Worm (Caenorhabditis elegans): ENCODE results near the gene gpa-2.

The gpa-2 gene

ce11 chrV:8359792-8360191, 11.0 kb upstream of the gpa-2 start, which contains the start of gene F38E1.6:
Gene F38E1.6, plus strand, starts transcription at chrV:8360092.
- no peak for TF ChIP-seq lsy-27 (tag; optimal IDR thresholded peaks at IDR 0.05; ENCODE audit: borderline replicate concordance, insufficient read depth)
- TF ChIP-seq die-1 (tag; optimal IDR thresholded peaks at IDR 0.05): no peak
- no peak for TF ChIP-seq ets-4 (GFP tag; optimal IDR thresholded peaks at IDR 0.05)
- no peak for TF ChIP-seq B0261.1 (tag; optimal IDR thresholded peaks at IDR 0.05)

ce11 chrV:8375419-8375818, 4.6 kb downstream of the gpa-2 start, which contains the start of gene F38E1.10:
Gene F38E1.10, minus strand, starts transcription at chrV:8375519.
- TF ChIP-seq ekl-4 (GFP tag; IDR thresholded peaks at IDR 0.05) (no peak), Y53G8AR.9 (GFP tag; conservative IDR thresholded peaks at IDR 0.05) (no peak), B0035.1 (tag; optimal IDR thresholded peaks at IDR 0.05) (no peak), D2030.7 (GFP tag; IDR thresholded peaks at IDR 0.05) (no peak), ztf-22 (GFP tag; optimal IDR thresholded peaks at IDR 0.05) (no peak), ZK185.1 (tag; optimal IDR thresholded peaks at IDR 0.05; ENCODE audit: poor library complexity, severe bottlenecking) (no peak), attf-3 (GFP tag; conservative IDR thresholded peaks at IDR 0.05) (no peak), madf-6 (GFP tag; IDR thresholded peaks at IDR 0.05) (no peak), B0019.2 (GFP tag; conservative IDR thresholded peaks at IDR 0.05) (no peak), lsl-1 (GFP tag; optimal IDR thresholded peaks at IDR 0.05) (no peak), xnd-1 (tag; optimal IDR thresholded peaks at IDR 0.05) (no peak), madf-3 (GFP tag; IDR thresholded peaks at IDR 0.05) (no peak), mcd-1 (GFP tag; IDR thresholded peaks at IDR 0.05) (no peak), ets-4 (GFP tag; optimal IDR thresholded peaks at IDR 0.05) (no peak), ccch-3 (GFP tag; optimal IDR thresholded peaks at IDR 0.05) (no peak), tbp1 (GFP tag; optimal IDR thresholded peaks at IDR 0.05) (no peak)

- no peak for TF ChIP-seq T07F8.4 (tag; optimal IDR thresholded peaks at IDR 0.05)
- TF ChIP-seq ztf-26 (tag; optimal IDR thresholded peaks at IDR 0.05): no peak
- no peak for TF ChIP-seq bed-2 (GFP tag; IDR thresholded peaks at IDR 0.05)
- TF ChIP-seq atf-7 (tag; optimal IDR thresholded peaks at IDR 0.05): no peak
- TF ChIP-seq ets-4 (GFP tag; optimal IDR thresholded peaks at IDR 0.05): no peak
- no peak for TF ChIP-seq F55B11.4 (tag; optimal IDR thresholded peaks at IDR 0.05; ENCODE audit: borderline replicate concordance, insufficient read depth)
- no peak for TF ChIP-seq nhr-80 (tag; optimal IDR thresholded peaks at IDR 0.05)
- no peak for TF ChIP-seq Y67H2A.10 (GFP tag; conservative IDR thresholded peaks at IDR 0.05)
Observed at ce11 chrV:8375849-8376248, 5.0 kb downstream of the gpa-2 start, which contains the start of gene F38E1.3. Gene F38E1.3, plus strand, starts transcription at chrV:8376149.

- TF ChIP-seq C17E4.6 (GFP tag; IDR thresholded peaks at IDR 0.05): no peak
- TF ChIP-seq ceh-40 (GFP tag; IDR thresholded peaks at IDR 0.05): no peak
- no peak for TF ChIP-seq ztf-3 (GFP tag; optimal IDR thresholded peaks at IDR 0.05)
- no peak for TF ChIP-seq lin-26 (GFP tag; IDR thresholded peaks at IDR 0.05)
- no peak for TF ChIP-seq B0035.1 (tag; optimal IDR thresholded peaks at IDR 0.05)
- no peak for TF ChIP-seq lin-40 (tag; optimal IDR thresholded peaks at IDR 0.05)
- TF ChIP-seq akir-1 (GFP tag; optimal IDR thresholded peaks at IDR 0.05): no peak
- TF ChIP-seq D2030.7 (GFP tag; IDR thresholded peaks at IDR 0.05): no peak
- no peak for TF ChIP-seq madf-3 (GFP tag; IDR thresholded peaks at IDR 0.05)
- TF ChIP-seq nhr-27 (tag; optimal IDR thresholded peaks at IDR 0.05): no peak
- TF ChIP-seq ceh-58 (GFP tag; IDR thresholded peaks at IDR 0.05): no peak
- TF ChIP-seq nfya-2 (GFP tag; IDR thresholded peaks at IDR 0.05): no peak
- no peak for TF ChIP-seq athp-1 (tag; optimal IDR thresholded peaks at IDR 0.05)
- TF ChIP-seq him-1 (tag; optimal IDR thresholded peaks at IDR 0.05): no peak
Observed at ce11 chrV:8379206-8379605, 8.4 kb downstream of the gpa-2 start, which contains the start of gene F52E1.5. Gene F52E1.5, plus strand, starts transcription at chrV:8379506.

All from whole organism, young adult.